Worm (Caenorhabditis elegans) whole organism, L4 larva: ENCODE measurements around the gene ddl-2.

Experiments used
- T20F7.1 ChIP-seq: fragments of 200-800 bp; sonication (Bioruptor generic); optimal IDR thresholded peaks from 2 replicates; lab custom pipeline; 2018; ENCODE audit warnings: mild to moderate bottlenecking, missing genetic modification characterization, missing compliant biosample characterization
- lin-38 ChIP-seq: fragments of 200-800 bp; sonication (Bioruptor generic); IDR thresholded peaks from 2 replicates; pipeline ENCODE4 v1.3.6; 2022; ENCODE audit warnings: missing genetic modification reagents, missing genetic modification characterization, missing compliant biosample characterization

The ddl-2 gene

DNA sequence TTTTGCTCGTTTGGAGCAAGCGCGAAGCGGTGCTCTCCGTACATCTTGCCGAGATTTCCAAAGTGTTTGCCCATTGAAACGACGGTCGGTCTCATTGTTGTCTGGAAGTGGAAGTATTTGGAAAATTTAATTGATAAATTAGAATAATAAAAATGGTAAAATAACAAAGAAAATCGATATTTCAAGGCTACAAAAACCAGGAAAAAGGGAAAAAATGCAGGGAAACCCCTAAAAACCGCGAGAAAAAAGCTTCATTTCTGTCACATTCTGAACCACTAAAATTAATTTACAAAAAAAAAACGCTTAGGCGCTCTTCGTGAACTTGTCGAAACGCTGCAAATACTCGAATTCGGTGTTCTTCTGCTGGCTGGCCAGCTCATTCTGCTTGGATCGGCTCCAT lies 54.5 kb downstream of the ddl-2 start, which contains the start of gene F45H10.2:
TSS of gene F45H10.2 (minus strand) at position 101 of the 400 bp plus-strand sequence.
- peak; percentile 30; the same call in 1 of the 2 replicates for TF ChIP-seq lin-38 (GFP tag; lab: Robert Waterston, UW)
- no peak for TF ChIP-seq T20F7.1 (GFP tag; lab: Kevin White, UChicago)
- TF ChIP-seq, all 104 proteins: peak for 1
